Fruit fly (Drosophila melanogaster): ENCODE measurements around the gene dop.

dop gene

dm6 chr3L:15562727-15563057, 3.1 kb upstream of the dop start:
- TF ChIP-seq CG8301 (tag; optimal IDR thresholded peaks at IDR 0.05) (no peak), CG10348 (GFP tag; IDR thresholded peaks at IDR 0.05) (no peak)

- TF ChIP-seq CG10348 (GFP tag; IDR thresholded peaks at IDR 0.05) (no peak), Snoo (tag; optimal IDR thresholded peaks at IDR 0.05) (peak; percentile 42), gl (tag; optimal IDR thresholded peaks at IDR 0.05) (no peak), fd96Ca (GFP tag; IDR thresholded peaks at IDR 0.05) (0 out of 3 replicates have a peak, but pooled peaks have one; percentile 49), Pif1B (GFP tag; optimal IDR thresholded peaks at IDR 0.05) (no peak), CG8159 (tag; optimal IDR thresholded peaks at IDR 0.05) (peak; percentile 25), CG8301 (tag; optimal IDR thresholded peaks at IDR 0.05) (peak; percentile 3), CG9948 (tag; optimal IDR thresholded peaks at IDR 0.05) (peak; percentile 58), CG32121 (GFP tag; IDR thresholded peaks at IDR 0.05) (peak; percentile 57; the same call in 1 of the 2 replicates), CG17806 (tag; optimal IDR thresholded peaks at IDR 0.05) (peak; percentile 58), CG4496 (GFP tag; IDR thresholded peaks at IDR 0.05) (peak; percentile 71; the same call in 2 of the 3 replicates), CG14655 (GFP tag; optimal IDR thresholded peaks at IDR 0.05) (no peak), Ets98B (GFP tag; IDR thresholded peaks at IDR 0.05) (peak; percentile 62), CG15710 (tag; optimal IDR thresholded peaks at IDR 0.05) (peak; percentile 51), CG12605 (GFP tag; IDR thresholded peaks at IDR 0.05) (0 out of 2 replicates have a peak, but pooled peaks have one; percentile 51), CG34367 (tag; optimal IDR thresholded peaks at IDR 0.05) (peak; percentile 9), rn (GFP tag; IDR thresholded peaks at IDR 0.05) (no peak), EcR (GFP tag; optimal IDR thresholded peaks at IDR 0.05) (no peak), D1 (tag; optimal IDR thresholded peaks at IDR 0.05) (peak; percentile 45), Pif1A (GFP tag; optimal IDR thresholded peaks at IDR 0.05) (no peak)
Observed at dm6 chr3L:15563058-15563850, 2.6 kb upstream of the dop start, which contains the start of the genes CG7739 and SCCRO. Gene CG7739 (minus strand): TSS chr3L:15563065. Gene SCCRO (plus strand): TSS chr3L:15563427.

dm6 chr3L:15563851-15564106, 2.0 kb upstream of the dop start:
- TF ChIP-seq rn (GFP tag; IDR thresholded peaks at IDR 0.05), result no peak
- no peak for TF ChIP-seq CG34367 (tag; optimal IDR thresholded peaks at IDR 0.05)
- no peak for TF ChIP-seq CG13204 (GFP tag; optimal IDR thresholded peaks at IDR 0.05)
- TF ChIP-seq Snoo (tag; optimal IDR thresholded peaks at IDR 0.05), result no peak
- no peak for TF ChIP-seq CG14655 (GFP tag; optimal IDR thresholded peaks at IDR 0.05)
- no peak for TF ChIP-seq Ets98B (GFP tag; IDR thresholded peaks at IDR 0.05)
- no peak for TF ChIP-seq CG10348 (GFP tag; IDR thresholded peaks at IDR 0.05)
- no peak for TF ChIP-seq CG12605 (GFP tag; IDR thresholded peaks at IDR 0.05)
- TF ChIP-seq fd96Ca (GFP tag; IDR thresholded peaks at IDR 0.05), result no peak
- no peak for TF ChIP-seq CG8159 (tag; optimal IDR thresholded peaks at IDR 0.05)
- no peak for TF ChIP-seq EcR (GFP tag; optimal IDR thresholded peaks at IDR 0.05)
- TF ChIP-seq CG8301 (tag; optimal IDR thresholded peaks at IDR 0.05), result no peak
- no peak for TF ChIP-seq CG32121 (GFP tag; IDR thresholded peaks at IDR 0.05)
- TF ChIP-seq D1 (tag; optimal IDR thresholded peaks at IDR 0.05), result no peak
- TF ChIP-seq CG9948 (tag; optimal IDR thresholded peaks at IDR 0.05), result no peak
- no peak for TF ChIP-seq CG17806 (tag; optimal IDR thresholded peaks at IDR 0.05)

dm6 chr3L:15566484-15566955, 707 bp downstream of the dop start:
- TF ChIP-seq fd96Ca (GFP tag; IDR thresholded peaks at IDR 0.05), result peak; percentile 57; the same call in 1 of the 3 replicates
- peak; percentile 24; the same call in 1 of the 2 replicates for TF ChIP-seq Ets98B (GFP tag; IDR thresholded peaks at IDR 0.05)
- no peak for TF ChIP-seq gl (tag; optimal IDR thresholded peaks at IDR 0.05)
- no peak for TF ChIP-seq CG14655 (GFP tag; optimal IDR thresholded peaks at IDR 0.05)
- TF ChIP-seq Pif1B (GFP tag; optimal IDR thresholded peaks at IDR 0.05), result peak; percentile 25
- TF ChIP-seq CG4496 (GFP tag; IDR thresholded peaks at IDR 0.05), result peak; percentile 53; the same call in 1 of the 3 replicates
- TF ChIP-seq EcR (GFP tag; optimal IDR thresholded peaks at IDR 0.05), result peak; percentile 82
- no peak for TF ChIP-seq CG34367 (tag; optimal IDR thresholded peaks at IDR 0.05)
- no peak for TF ChIP-seq CG17806 (tag; optimal IDR thresholded peaks at IDR 0.05)
- TF ChIP-seq CG12605 (GFP tag; IDR thresholded peaks at IDR 0.05), result peak; percentile 61; the same call in 1 of the 2 replicates
- no peak for TF ChIP-seq D1 (tag; optimal IDR thresholded peaks at IDR 0.05)

dm6 chr3L:15568748-15569147, 2.9 kb downstream of the dop start:
- TF ChIP-seq CG17806 (tag; optimal IDR thresholded peaks at IDR 0.05), result no peak
- TF ChIP-seq EcR (GFP tag; optimal IDR thresholded peaks at IDR 0.05), result peak; percentile 68

dm6 chr3L:15570571-15570970, 4.8 kb downstream of the dop start:
- TF ChIP-seq CG17806 (tag; optimal IDR thresholded peaks at IDR 0.05) (no peak), CG32121 (GFP tag; IDR thresholded peaks at IDR 0.05) (no peak), CG34367 (tag; optimal IDR thresholded peaks at IDR 0.05) (no peak), Pif1A (GFP tag; optimal IDR thresholded peaks at IDR 0.05) (no peak), CG13204 (GFP tag; optimal IDR thresholded peaks at IDR 0.05) (no peak), rn (GFP tag; IDR thresholded peaks at IDR 0.05) (no peak), CG4496 (GFP tag; IDR thresholded peaks at IDR 0.05) (no peak), CG12605 (GFP tag; IDR thresholded peaks at IDR 0.05) (no peak), CG8301 (tag; optimal IDR thresholded peaks at IDR 0.05) (no peak)

- TF ChIP-seq CG32121 (GFP tag; IDR thresholded peaks at IDR 0.05) (no peak), EcR (GFP tag; optimal IDR thresholded peaks at IDR 0.05) (no peak), rn (GFP tag; IDR thresholded peaks at IDR 0.05) (no peak), D1 (tag; optimal IDR thresholded peaks at IDR 0.05) (no peak), Pif1A (GFP tag; optimal IDR thresholded peaks at IDR 0.05) (no peak), Snoo (tag; optimal IDR thresholded peaks at IDR 0.05) (no peak)
Observed at dm6 chr3L:15576357-15576756, 10.5 kb downstream of the dop start, which contains the start of gene Ufsp2. Gene Ufsp2 (plus strand): TSS chr3L:15576570.

Measured in whole organism, pupa.